Worm (Caenorhabditis elegans) whole organism, L2 larva: ENCODE results near the gene Y32F6B.1.

Source experiments
- F13H6.1 ChIP-seq: sonication (generic microtip); optimal IDR thresholded peaks from 2 replicates; lab custom pipeline; 2016; ENCODE audit warnings: missing genetic modification characterization, missing compliant biosample characterization
- alr-1 ChIP-seq: fragments of 150-350 bp; optimal IDR thresholded peaks from 2 replicates; lab custom pipeline; 2014; ENCODE audit warnings: missing biosample characterization, missing genetic modification characterization
- egl-27 ChIP-seq: sonication (generic microtip); optimal IDR thresholded peaks from 3 replicates; lab custom pipeline; 2017; ENCODE audit warnings: missing biosample characterization, missing genetic modification reagents, missing genetic modification characterization
- elt-1 ChIP-seq: fragments of 150-350 bp; optimal IDR thresholded peaks from 2 replicates; lab custom pipeline; 2014; ENCODE audit warnings: missing biosample characterization, missing genetic modification characterization
- lin-13 ChIP-seq: fragments of 150-350 bp; optimal IDR thresholded peaks from 2 replicates; lab custom pipeline; 2014; ENCODE audit warnings: missing biosample characterization, missing genetic modification reagents, missing genetic modification characterization
- lin-39 ChIP-seq: fragments of 150-350 bp; optimal IDR thresholded peaks from 2 replicates; lab custom pipeline; 2014; ENCODE audit warnings: missing biosample characterization, missing genetic modification reagents, missing genetic modification characterization
- mab-5 ChIP-seq: fragments of 150-350 bp; optimal IDR thresholded peaks from 2 replicates; lab custom pipeline; 2014; ENCODE audit warnings: missing biosample characterization, missing genetic modification characterization
- nhr-10 ChIP-seq: sonication (generic microtip); optimal IDR thresholded peaks from 2 replicates; lab custom pipeline; 2017; ENCODE audit warnings: missing biosample characterization, missing genetic modification characterization
- nhr-12 ChIP-seq: fragments of 150-350 bp; optimal IDR thresholded peaks from 2 replicates; lab custom pipeline; 2014; ENCODE audit warnings: missing biosample characterization, missing genetic modification characterization
- nhr-6 ChIP-seq: fragments of 150-350 bp; optimal IDR thresholded peaks from 2 replicates; lab custom pipeline; 2014; ENCODE audit warnings: missing biosample characterization, missing genetic modification characterization
- sma-9 ChIP-seq, 2 experiments: fragments of 150-350 bp in 1 of 2; sonication (generic microtip) in 1 of 2; optimal IDR thresholded peaks; 2 replicates each; lab custom pipeline; 2014 to 2016; ENCODE audit warnings: missing genetic modification characterization in 2 of 2, mild to moderate bottlenecking in 1 of 2, missing biosample characterization in 1 of 2, missing compliant biosample characterization in 1 of 2, missing genetic modification reagents in 1 of 2, moderate library complexity in 1 of 2
- snpc-4 ChIP-seq: fragments of 150-350 bp; optimal IDR thresholded peaks from 2 replicates; lab custom pipeline; 2014; ENCODE audit warnings: missing biosample characterization, missing genetic modification characterization
- ztf-4 ChIP-seq: fragments of 150-350 bp; optimal IDR thresholded peaks from 2 replicates; lab custom pipeline; 2014; ENCODE audit warnings: missing biosample characterization, missing genetic modification characterization

DNA sequence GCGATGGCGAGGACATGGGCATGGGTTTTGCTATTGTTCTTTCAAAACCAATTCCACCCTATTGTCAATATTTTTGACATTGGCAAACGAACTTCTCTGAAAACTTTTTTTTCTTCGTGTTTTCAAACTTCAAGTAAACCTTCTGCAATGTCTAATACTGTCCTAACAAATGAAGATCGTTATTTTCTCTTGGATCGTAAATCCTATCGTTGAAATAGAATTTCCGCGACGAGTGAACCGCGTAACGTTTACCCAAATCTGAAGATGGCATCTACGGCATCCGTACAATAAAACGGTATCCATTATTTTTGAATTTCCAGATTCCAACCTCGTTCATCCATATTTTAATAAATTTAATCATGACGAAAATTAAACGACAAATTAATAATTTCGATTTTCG is 21.0 kb upstream of the Y32F6B.1 start, which contains the start of gene C35A5.5:
- no peak for TF ChIP-seq F13H6.1 (tag; lab: Kevin White, UChicago)
- no peak for TF ChIP-seq lin-39 (tag; lab: Kevin White, UChicago)
- TF ChIP-seq nhr-10 (tag; lab: Kevin White, UChicago), result no peak
- no peak for TF ChIP-seq egl-27 (tag; lab: Kevin White, UChicago)
- no peak for TF ChIP-seq mab-5 (tag; lab: Kevin White, UChicago)
- TF ChIP-seq alr-1, result no peak
- TF ChIP-seq lin-13 (GFP tag; lab: Kevin White, UChicago), result no peak
- TF ChIP-seq elt-1, result no peak
- TF ChIP-seq ztf-4, result no peak
- TF ChIP-seq sma-9 (GFP tag; optimal IDR thresholded peaks at IDR 0.05; lab: Kevin White, UChicago), result no peak
- no peak for TF ChIP-seq sma-9 (tag; optimal IDR thresholded peaks at IDR 0.05; lab: Kevin White, UChicago)
- TF ChIP-seq nhr-12 (tag; lab: Kevin White, UChicago), result no peak
- TF ChIP-seq snpc-4, result no peak
- TF ChIP-seq nhr-6 (tag; lab: Kevin White, UChicago), result no peak
